Worm (Caenorhabditis elegans) whole organism, L1 larva: ENCODE data around the gene H13N06.7.
A peak's percentile ranks its signal among the peaks of the same experiment; 100 is the strongest.

Source experiments
- ceh-8 ChIP-seq: fragments of 200-800 bp; sonication (Bioruptor generic); optimal IDR thresholded peaks from 2 replicates; lab custom pipeline; 2018; ENCODE audit warnings: mild to moderate bottlenecking, missing genetic modification characterization, moderate library complexity, missing compliant biosample characterization
- lin-35 ChIP-seq, 2 experiments: fragments of 150-350 bp; optimal IDR thresholded peaks; 2 replicates each; lab custom pipeline; 2014; ENCODE audit warnings: missing biosample characterization in 2 of 2, missing genetic modification characterization in 2 of 2, missing genetic modification reagents in 2 of 2
- nhr-12 ChIP-seq: sonication (generic microtip); optimal IDR thresholded peaks from 2 replicates; lab custom pipeline; 2017; ENCODE audit warnings: missing biosample characterization, missing genetic modification characterization
- nhr-76 ChIP-seq: sonication (generic microtip); optimal IDR thresholded peaks from 2 replicates; lab custom pipeline; 2017; ENCODE audit warnings: missing biosample characterization, missing genetic modification characterization
- nhr-90 ChIP-seq: sonication (generic microtip); optimal IDR thresholded peaks from 2 replicates; lab custom pipeline; 2016; ENCODE audit warnings: mild to moderate bottlenecking, missing genetic modification characterization, missing compliant biosample characterization; ENCODE audit not compliant: poor library complexity
- pag-3 ChIP-seq: sonication (generic microtip); optimal IDR thresholded peaks from 2 replicates; lab custom pipeline; 2017; ENCODE audit warnings: missing genetic modification characterization, mild to moderate bottlenecking, missing compliant biosample characterization, antibody characterized with exemption, borderline replicate concordance; ENCODE audit not compliant: insufficient read depth
- unc-62 ChIP-seq: fragments of 150-350 bp; optimal IDR thresholded peaks from 2 replicates; lab custom pipeline; 2014; ENCODE audit warnings: missing biosample characterization, missing genetic modification reagents, missing genetic modification characterization

DNA sequence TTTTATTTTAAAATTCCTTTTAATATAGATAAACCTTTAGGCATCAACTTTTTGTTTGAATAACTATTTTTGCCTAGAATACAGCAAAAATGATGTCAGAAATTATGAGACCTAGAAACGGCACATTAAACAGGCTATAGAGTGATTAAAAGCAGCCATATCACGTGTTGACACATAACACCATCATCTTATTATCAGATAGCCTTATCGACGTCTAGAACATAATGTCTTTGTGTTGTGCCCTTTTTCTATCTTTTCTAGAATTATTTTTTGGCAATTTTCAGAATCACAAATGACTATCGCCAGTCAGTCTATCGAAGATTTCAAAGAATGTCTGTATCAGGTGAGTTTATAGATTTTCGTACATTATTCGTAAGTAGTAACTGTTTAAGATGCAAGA is 8.8 kb upstream of the H13N06.7 start:
- TF ChIP-seq nhr-12 (no peak), unc-62 (GFP tag; lab: Kevin White, UChicago) (no peak), pag-3 (tag; lab: Kevin White, UChicago) (no peak), lin-35 (GFP tag; optimal IDR thresholded peaks at IDR 0.05; lab: Kevin White, UChicago) (peak in 1 of 2 experiments; percentile 29), nhr-90 (tag; lab: Kevin White, UChicago) (no peak), ceh-8 (no peak), nhr-76 (tag; lab: Kevin White, UChicago) (no peak)
